Worm (Caenorhabditis elegans): ENCODE results near the gene sto-5.

sto-5 gene

DNA sequence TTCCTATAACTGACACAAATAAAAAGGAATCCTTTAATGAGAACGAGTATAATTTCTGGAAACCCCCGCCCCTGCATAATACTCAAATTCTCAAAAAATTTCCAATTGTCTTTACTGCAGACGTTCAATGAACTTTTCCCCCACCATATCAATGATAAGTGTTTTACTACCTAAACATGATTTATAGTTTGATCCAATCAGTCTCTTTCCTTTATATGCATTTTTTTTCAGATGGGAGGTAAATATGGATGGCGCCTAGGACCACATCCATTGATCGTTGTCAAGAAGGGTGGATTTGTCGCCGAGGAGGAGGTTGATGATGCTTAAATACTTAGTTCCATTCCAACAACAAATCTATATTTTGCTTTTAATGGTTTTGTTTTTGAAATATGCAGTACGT is 38.1 kb downstream of the sto-5 start:
- TF ChIP-seq nhr-20 (tag; optimal IDR thresholded peaks at IDR 0.05) = no peak
- no peak for TF ChIP-seq pax-3 (tag; optimal IDR thresholded peaks at IDR 0.05)
- TF ChIP-seq efl-1 (optimal IDR thresholded peaks at IDR 0.05) = no peak
- peak in 1 of 2 experiments; percentile 81 for TF ChIP-seq efl-1 (GFP tag; optimal IDR thresholded peaks at IDR 0.05 in 1 of 2)

DNA sequence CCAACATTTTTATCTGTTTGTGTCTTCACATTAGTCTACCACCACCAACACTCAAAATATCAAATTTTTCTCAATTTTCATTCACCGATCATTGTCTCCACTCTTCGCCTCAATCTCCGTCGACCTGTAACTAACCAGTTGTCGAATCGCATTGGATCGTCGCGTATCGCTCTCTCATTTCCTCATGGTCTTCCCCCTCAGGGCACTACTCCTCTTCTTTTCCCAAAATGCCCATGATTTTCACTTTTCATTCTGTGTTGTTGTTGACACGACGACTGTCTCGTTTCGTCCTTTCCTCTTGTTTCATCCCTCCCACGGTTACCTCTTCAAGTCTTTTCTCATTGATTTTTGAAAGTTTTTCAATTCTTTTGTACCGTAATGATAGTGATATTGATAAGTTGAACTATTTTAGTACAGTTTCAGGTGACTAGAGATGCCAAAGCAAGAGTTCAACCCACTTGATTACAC is 39.2 kb downstream of the sto-5 start, which contains the start of gene T01C8.2:
Gene T01C8.2, plus strand, starts transcription at position 418 of the 468 bp plus-strand sequence.
- TF ChIP-seq C16A3.4 (tag; optimal IDR thresholded peaks at IDR 0.05) (peak; percentile 13), lin-14 (GFP tag; optimal IDR thresholded peaks at IDR 0.05) (peak; percentile 79), ceh-90 (tag; optimal IDR thresholded peaks at IDR 0.05) (no peak), mdl-1 (tag; optimal IDR thresholded peaks at IDR 0.05) (peak in 1 of 2 experiments; percentile 38), lsy-2 (tag; optimal IDR thresholded peaks at IDR 0.05) (peak in 1 of 2 experiments; percentile 10), elt-3 (tag; optimal IDR thresholded peaks at IDR 0.05) (peak in 4 of 6 experiments; percentile 30 to 63 (median 46)), mep-1 (tag; optimal IDR thresholded peaks at IDR 0.05) (peak; percentile 68), nhr-76 (tag; optimal IDR thresholded peaks at IDR 0.05) (no peak), nhr-237 (tag; optimal IDR thresholded peaks at IDR 0.05) (no peak), nhr-47 (tag; optimal IDR thresholded peaks at IDR 0.05) (peak; percentile 25), tbx-2 (tag; optimal IDR thresholded peaks at IDR 0.05) (peak; percentile 18), efl-3 (GFP tag; optimal IDR thresholded peaks at IDR 0.05) (no peak), ces-1 (GFP tag; optimal IDR thresholded peaks at IDR 0.05) (no peak), fkh-10 (GFP tag; optimal IDR thresholded peaks at IDR 0.05) (no peak), swsn-7 (tag; optimal IDR thresholded peaks at IDR 0.05) (peak; percentile 5), fkh-8 (tag; optimal IDR thresholded peaks at IDR 0.05) (no peak), irx-1 (tag; optimal IDR thresholded peaks at IDR 0.05) (no peak), lin-35 (GFP tag; optimal IDR thresholded peaks at IDR 0.05) (peak in 1 of 2 experiments; percentile 55), nhr-77 (tag; optimal IDR thresholded peaks at IDR 0.05) (no peak), egl-27 (tag; optimal IDR thresholded peaks at IDR 0.05) (no peak), zip-4 (GFP tag; optimal IDR thresholded peaks at IDR 0.05) (no peak), nhr-20 (tag; optimal IDR thresholded peaks at IDR 0.05) (peak; percentile 63), snu-23 (GFP tag; optimal IDR thresholded peaks at IDR 0.05) (peak; percentile 80), fos-1 (tag; optimal IDR thresholded peaks at IDR 0.05) (no peak), nhr-11 (tag; optimal IDR thresholded peaks at IDR 0.05) (no peak), ztf-11 (tag; optimal IDR thresholded peaks at IDR 0.05) (no peak), sup-37 (GFP tag; optimal IDR thresholded peaks at IDR 0.05) (no peak), grh-1 (GFP tag; IDR thresholded peaks at IDR 0.05) (peak; percentile 38; the same call in 1 of the 2 replicates), xbp-1 (tag; optimal IDR thresholded peaks at IDR 0.05) (peak; percentile 5), hlh-17 (GFP tag; optimal IDR thresholded peaks at IDR 0.05; ENCODE audit: borderline replicate concordance) (no peak), Y116A8C.19 (tag; optimal IDR thresholded peaks at IDR 0.05; ENCODE audit: borderline replicate concordance) (no peak), ceh-82 (tag; optimal IDR thresholded peaks at IDR 0.05) (peak in 1 of 3 experiments; percentile 10), nhr-85 (tag) (peak; percentile 89), mab-9 (GFP tag; IDR thresholded peaks at IDR 0.05) (no peak), lin-13 (GFP tag; optimal IDR thresholded peaks at IDR 0.05) (no peak), F16B12.6 (tag; optimal IDR thresholded peaks at IDR 0.05) (no peak), fkh-4 (tag; optimal IDR thresholded peaks at IDR 0.05; ENCODE audit: borderline replicate concordance) (no peak), aha-1 (tag; optimal IDR thresholded peaks at IDR 0.05) (no peak), snpc-4 (tag; optimal IDR thresholded peaks at IDR 0.05) (no peak), pag-3 (tag; optimal IDR thresholded peaks at IDR 0.05; ENCODE audit: borderline replicate concordance, insufficient read depth) (no peak), nhr-19 (GFP tag; conservative IDR thresholded peaks at IDR 0.05) (0 out of 2 replicates have a peak, but pooled peaks have one; percentile 7), nhr-71 (tag; optimal IDR thresholded peaks at IDR 0.05) (peak; percentile 58), nhr-90 (tag; optimal IDR thresholded peaks at IDR 0.05; ENCODE audit: poor library complexity) (peak; percentile 65), ztf-4 (tag; optimal IDR thresholded peaks at IDR 0.05) (no peak), blmp-1 (tag; optimal IDR thresholded peaks at IDR 0.05) (peak; percentile 98), alr-1 (tag; optimal IDR thresholded peaks at IDR 0.05; ENCODE audit: borderline replicate concordance) (no peak), hpl-2 (GFP tag; optimal IDR thresholded peaks at IDR 0.05) (no peak)
